Worm (Caenorhabditis elegans) whole organism, L1 larva: Measurements from ENCODE around the gene bpnt-1.

ENCODE experiments used
- C04F5.9 ChIP-seq: sonication (generic microtip); optimal IDR thresholded peaks from 2 replicates; lab custom pipeline; 2016; ENCODE audit warnings: missing genetic modification characterization, missing compliant biosample characterization
- C34B4.2 ChIP-seq: sonication (generic microtip); optimal IDR thresholded peaks from 2 replicates; lab custom pipeline; 2017; ENCODE audit warnings: mild to moderate bottlenecking, missing genetic modification characterization, missing compliant biosample characterization
- F16B12.6 ChIP-seq: fragments of 150-350 bp; optimal IDR thresholded peaks from 2 replicates; lab custom pipeline; 2014; ENCODE audit warnings: missing biosample characterization, missing genetic modification characterization
- Y116A8C.19 ChIP-seq: sonication (generic microtip); optimal IDR thresholded peaks from 2 replicates; lab custom pipeline; 2016; ENCODE audit warnings: missing compliant biosample characterization, missing genetic modification characterization, borderline replicate concordance
- alr-1 ChIP-seq: fragments of 200-800 bp; sonication (Bioruptor generic); optimal IDR thresholded peaks from 2 replicates; lab custom pipeline; 2018; ENCODE audit warnings: borderline replicate concordance, mild to moderate bottlenecking, missing genetic modification characterization, missing compliant biosample characterization
- blmp-1 ChIP-seq: fragments of 150-350 bp; optimal IDR thresholded peaks from 2 replicates; lab custom pipeline; 2014; ENCODE audit warnings: missing biosample characterization, missing genetic modification characterization
- ces-1 ChIP-seq: fragments of 150-350 bp; optimal IDR thresholded peaks from 2 replicates; lab custom pipeline; 2014; ENCODE audit warnings: missing biosample characterization, missing genetic modification reagents, missing genetic modification characterization
- dpl-1 ChIP-seq, 3 experiments: fragments of 150-350 bp in 2 of 3; sonication (generic microtip) in 1 of 3; optimal IDR thresholded peaks; 2 replicates each; lab custom pipeline; 2014 to 2017; ENCODE audit warnings: missing biosample characterization in 3 of 3, missing genetic modification characterization in 3 of 3, missing genetic modification reagents in 3 of 3
- efl-1 ChIP-seq, 4 experiments: fragments of 150-350 bp; optimal IDR thresholded peaks in 3 of 4; peaks in 1 of 4; 1 replicate in 1 of 4; 2 replicates in 3 of 4; lab custom pipeline; 2014; ENCODE audit warnings: missing biosample characterization in 2 of 4, missing genetic modification characterization in 2 of 4, missing genetic modification reagents in 2 of 4
- efl-3 ChIP-seq: fragments of 200-800 bp; sonication (Bioruptor generic); optimal IDR thresholded peaks from 2 replicates; lab custom pipeline; 2018; ENCODE audit warnings: mild to moderate bottlenecking, missing genetic modification characterization, missing compliant biosample characterization
- egl-13 ChIP-seq: sonication (generic microtip); optimal IDR thresholded peaks from 2 replicates; lab custom pipeline; 2016; ENCODE audit warnings: missing genotype, missing genetic modification reagents, missing genetic modification characterization, missing compliant biosample characterization
- egl-27 ChIP-seq, 2 experiments: fragments of 150-350 bp in 1 of 2; sonication (generic microtip); optimal IDR thresholded peaks; 3 replicates each; lab custom pipeline; 2017 to 2018; ENCODE audit warnings: missing biosample characterization in 2 of 2, missing genetic modification characterization in 2 of 2, missing genetic modification reagents in 2 of 2
- elt-2 ChIP-seq: sonication (generic microtip); optimal IDR thresholded peaks from 2 replicates; lab custom pipeline; 2016; ENCODE audit warnings: missing genetic modification characterization, mild to moderate bottlenecking, inconsistent platforms, missing compliant biosample characterization, missing genetic modification reagents
- ets-5 ChIP-seq: fragments of 200-800 bp; sonication (Bioruptor generic); IDR thresholded peaks from 2 replicates; pipeline ENCODE4 v1.3.6; 2022; ENCODE audit warnings: missing genetic modification characterization, missing compliant biosample characterization
- grh-1 ChIP-seq: fragments of 200-800 bp; sonication (Bioruptor generic); IDR thresholded peaks from 2 replicates; pipeline ENCODE4 v1.3.6; 2022; ENCODE audit warnings: missing genetic modification reagents, missing genetic modification characterization, missing compliant biosample characterization
- hlh-17 ChIP-seq: fragments of 200-800 bp; sonication (Bioruptor generic); optimal IDR thresholded peaks from 2 replicates; lab custom pipeline; 2018; ENCODE audit warnings: missing genetic modification characterization, mild to moderate bottlenecking, missing compliant biosample characterization, moderate library complexity, borderline replicate concordance
- hpl-2 ChIP-seq: fragments of 150-350 bp; optimal IDR thresholded peaks from 2 replicates; lab custom pipeline; 2014; ENCODE audit warnings: missing biosample characterization, missing genetic modification reagents, missing genetic modification characterization
- irx-1 ChIP-seq: sonication (generic microtip); optimal IDR thresholded peaks from 2 replicates; lab custom pipeline; 2016; ENCODE audit warnings: missing genetic modification characterization, missing compliant biosample characterization
- isw-1 ChIP-seq: fragments of 200-800 bp; sonication (Bioruptor generic); IDR thresholded peaks from 2 replicates; pipeline ENCODE4 v1.3.6; 2022; ENCODE audit warnings: missing genetic modification characterization, missing compliant biosample characterization
- lin-15B ChIP-seq: fragments of 150-350 bp; sonication (generic microtip); optimal IDR thresholded peaks from 3 replicates; lab custom pipeline; 2014; ENCODE audit warnings: missing biosample characterization, missing genetic modification characterization
- lir-3 ChIP-seq: sonication (generic microtip); optimal IDR thresholded peaks from 2 replicates; lab custom pipeline; 2016; ENCODE audit warnings: mild to moderate bottlenecking, missing genetic modification characterization, moderate library complexity, missing compliant biosample characterization; ENCODE audit not compliant: poor library complexity
- mdl-1 ChIP-seq, 2 experiments: fragments of 150-350 bp; optimal IDR thresholded peaks; 2 replicates each; lab custom pipeline; 2014 to 2017; ENCODE audit warnings: missing biosample characterization in 2 of 2, missing genetic modification characterization in 2 of 2, inconsistent platforms in 1 of 2
- nhr-11 ChIP-seq: fragments of 150-350 bp; optimal IDR thresholded peaks from 2 replicates; lab custom pipeline; 2014; ENCODE audit warnings: missing biosample characterization, missing genetic modification characterization
- nhr-20 ChIP-seq: sonication (generic microtip); optimal IDR thresholded peaks from 2 replicates; lab custom pipeline; 2016; ENCODE audit warnings: mild to moderate bottlenecking, missing genetic modification characterization, missing compliant biosample characterization
- nhr-237 ChIP-seq: fragments of 150-350 bp; optimal IDR thresholded peaks from 2 replicates; lab custom pipeline; 2014; ENCODE audit warnings: missing biosample characterization, missing genetic modification characterization
- nhr-85 ChIP-seq: sonication (generic microtip); peaks from one replicate; lab custom pipeline; 2016; ENCODE audit warnings: missing genetic modification characterization, inconsistent platforms, missing compliant biosample characterization
- pqm-1 ChIP-seq: sonication (generic microtip); optimal IDR thresholded peaks from 3 replicates; lab custom pipeline; 2017; ENCODE audit warnings: missing biosample characterization, missing genetic modification characterization
- swsn-7 ChIP-seq: sonication (generic microtip); optimal IDR thresholded peaks from 2 replicates; lab custom pipeline; 2016; ENCODE audit warnings: missing genetic modification characterization, missing compliant biosample characterization
- tbx-2 ChIP-seq: sonication (generic microtip); optimal IDR thresholded peaks from 2 replicates; lab custom pipeline; 2016; ENCODE audit warnings: missing genetic modification characterization, missing compliant biosample characterization
- unc-30 ChIP-seq: sonication (generic microtip); optimal IDR thresholded peaks from 2 replicates; lab custom pipeline; 2017; ENCODE audit warnings: missing biosample characterization, missing genetic modification characterization
- unc-62 ChIP-seq: fragments of 150-350 bp; optimal IDR thresholded peaks from 2 replicates; lab custom pipeline; 2014; ENCODE audit warnings: missing biosample characterization, missing genetic modification reagents, missing genetic modification characterization
- zip-4 ChIP-seq: fragments of 200-800 bp; sonication (Bioruptor generic); optimal IDR thresholded peaks from 2 replicates; lab custom pipeline; 2018; ENCODE audit warnings: mild to moderate bottlenecking, missing genetic modification characterization, moderate library complexity, missing compliant biosample characterization
- ztf-11 ChIP-seq, 2 experiments: sonication (generic microtip); optimal IDR thresholded peaks; 2 replicates each; lab custom pipeline; 2016 to 2017; ENCODE audit warnings: missing genetic modification characterization in 2 of 2, missing biosample characterization in 1 of 2, missing compliant biosample characterization in 1 of 2

Gene bpnt-1

DNA sequence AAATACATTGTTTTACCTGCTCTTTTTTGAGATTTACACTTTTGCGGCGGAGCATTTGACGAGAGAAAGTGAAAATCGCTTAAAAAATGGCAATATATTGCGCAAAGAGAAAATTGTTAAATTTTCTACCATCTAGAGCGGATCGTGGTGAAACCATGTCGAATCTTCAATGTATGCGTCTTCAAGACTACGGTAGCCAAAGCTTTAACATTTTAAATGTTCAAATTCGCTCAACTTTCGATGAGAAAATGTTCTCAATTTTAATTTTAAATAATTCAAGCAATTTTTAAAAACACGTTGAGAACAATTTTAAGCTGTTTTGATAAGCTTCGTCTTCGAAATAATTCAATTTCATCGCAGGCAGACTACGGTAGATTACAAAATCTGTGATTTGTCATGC is 40.2 kb downstream of the bpnt-1 start:
- no peak for TF ChIP-seq efl-1 (optimal IDR thresholded peaks at IDR 0.05; lab: Kevin White, UChicago)
- peak in 1 of 2 experiments; percentile 24 for TF ChIP-seq efl-1 (GFP tag; optimal IDR thresholded peaks at IDR 0.05 in 1 of 2; lab: Kevin White, UChicago)
- no peak for TF ChIP-seq nhr-20 (tag; lab: Kevin White, UChicago)
- TF ChIP-seq, all 84 proteins: peak for 1

DNA sequence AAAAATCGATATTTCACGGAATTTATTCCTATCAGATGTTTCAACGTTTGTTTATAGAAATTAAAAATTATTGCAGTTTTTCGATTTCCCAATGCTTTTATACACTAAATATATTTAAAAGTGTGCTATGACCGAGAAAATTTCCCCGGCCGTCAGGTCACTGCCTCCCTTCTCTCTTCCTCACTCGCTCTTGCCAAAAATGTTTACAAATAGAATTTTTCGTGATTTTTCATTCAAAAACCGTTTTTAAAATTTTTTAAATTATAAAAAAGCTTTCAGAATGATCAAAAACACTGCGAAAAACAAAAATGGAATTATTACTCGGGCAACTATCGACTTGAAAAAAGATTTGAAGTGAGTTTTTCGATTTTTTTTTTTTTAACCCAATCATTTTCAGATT is 40.8 kb downstream of the bpnt-1 start, which contains the start of the genes T12C9.7 and vps-18:
T12C9.7 (minus strand) TSS at position 101 of the 400 bp plus-strand sequence.
vps-18 (plus strand) TSS at position 280 of the 400 bp plus-strand sequence.
- no peak for TF ChIP-seq C04F5.9 (tag; lab: Kevin White, UChicago)
- TF ChIP-seq hpl-2 (GFP tag; lab: Kevin White, UChicago) = no peak
- no peak for TF ChIP-seq F16B12.6 (tag; lab: Kevin White, UChicago)
- no peak for TF ChIP-seq grh-1 (GFP tag; lab: Robert Waterston, UW)
- TF ChIP-seq irx-1 (tag; lab: Kevin White, UChicago) = no peak
- TF ChIP-seq alr-1 (tag; lab: Kevin White, UChicago) = no peak
- TF ChIP-seq lin-15B (tag; lab: Kevin White, UChicago) = no peak
- no peak for TF ChIP-seq blmp-1 (tag; lab: Kevin White, UChicago)
- no peak for TF ChIP-seq unc-62 (GFP tag; lab: Kevin White, UChicago)
- TF ChIP-seq isw-1 = no peak
- TF ChIP-seq elt-2 (tag; lab: Kevin White, UChicago) = no peak
- TF ChIP-seq nhr-20 (tag; lab: Kevin White, UChicago) = no peak

ce11 chrII:4462842-4463241 is 42.8 kb downstream of the bpnt-1 start:
- TF ChIP-seq nhr-85 (tag; lab: Kevin White, UChicago) (no peak), egl-13 (no peak), ztf-11 (tag; optimal IDR thresholded peaks at IDR 0.05; lab: Kevin White, UChicago) (no peak), C04F5.9 (tag; lab: Kevin White, UChicago) (no peak), efl-3 (GFP tag; lab: Kevin White, UChicago) (no peak), nhr-237 (tag; lab: Kevin White, UChicago) (no peak), pqm-1 (tag; lab: Kevin White, UChicago) (no peak)

DNA sequence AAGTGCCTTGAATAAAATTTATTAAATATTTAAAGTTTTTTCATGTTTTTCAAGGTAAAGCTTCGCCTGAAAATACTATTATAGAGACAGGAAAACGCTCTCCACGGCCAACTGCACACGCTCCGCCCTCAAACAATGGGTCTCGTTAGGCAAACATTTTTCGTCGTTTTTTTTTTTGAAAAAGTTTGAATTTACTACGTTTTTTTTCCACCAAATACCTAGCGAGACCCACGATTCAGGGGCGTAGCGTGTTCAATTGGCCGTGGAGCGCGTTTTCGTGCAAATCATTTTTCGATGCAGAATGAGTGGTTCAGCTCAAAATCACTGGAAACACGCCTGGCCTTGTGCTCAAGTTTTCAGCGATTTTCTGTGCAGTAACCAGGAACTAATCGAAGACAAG is 47.8 kb downstream of the bpnt-1 start, which contains the start of gene W06B4.2:
W06B4.2 (plus strand) TSS at position 301 of the 400 bp plus-strand sequence.
- TF ChIP-seq Y116A8C.19 (no peak), pqm-1 (tag; lab: Kevin White, UChicago) (no peak), hlh-17 (GFP tag; lab: Kevin White, UChicago) (no peak), C34B4.2 (tag; lab: Kevin White, UChicago) (no peak), ets-5 (GFP tag; lab: Robert Waterston, UW) (no peak), alr-1 (tag; lab: Kevin White, UChicago) (no peak), nhr-237 (tag; lab: Kevin White, UChicago) (no peak), F16B12.6 (tag; lab: Kevin White, UChicago) (no peak), lir-3 (no peak), dpl-1 (GFP tag; optimal IDR thresholded peaks at IDR 0.05; lab: Kevin White, UChicago) (no peak), irx-1 (tag; lab: Kevin White, UChicago) (no peak), swsn-7 (no peak), efl-1 (optimal IDR thresholded peaks at IDR 0.05; lab: Kevin White, UChicago) (no peak), efl-1 (GFP tag; optimal IDR thresholded peaks at IDR 0.05 in 1 of 2; lab: Kevin White, UChicago) (no peak), zip-4 (no peak), tbx-2 (tag; lab: Kevin White, UChicago) (no peak), nhr-11 (tag; lab: Kevin White, UChicago) (no peak), mdl-1 (tag; optimal IDR thresholded peaks at IDR 0.05; lab: Kevin White, UChicago) (no peak), ces-1 (no peak), unc-30 (no peak), egl-27 (tag; optimal IDR thresholded peaks at IDR 0.05; lab: Kevin White, UChicago) (no peak)
